Fruit fly (Drosophila melanogaster) whole organism, embryonic: ENCODE measurements around the gene ImpE3.

Experiments
- Adf1 ChIP-seq: fragments of 200-800 bp; sonication (Bioruptor generic); IDR thresholded peaks from 2 replicates; pipeline ENCODE4 v1.3.6; 2022; ENCODE audit warnings: missing biosample characterization, missing genetic modification characterization
- CG1024 ChIP-seq: fragments of 200-800 bp; sonication (Bioruptor generic); IDR thresholded peaks from 2 replicates; pipeline ENCODE4 v1.3.6; 2022; ENCODE audit warnings: missing biosample characterization, missing genetic modification characterization
- CG10267 ChIP-seq: fragments of 200-800 bp; sonication (Bioruptor generic); optimal IDR thresholded peaks from 2 replicates; lab custom pipeline; 2018; ENCODE audit warnings: missing biosample characterization, mild to moderate bottlenecking, missing genetic modification characterization, moderate library complexity
- CG10366 ChIP-seq: fragments of 200-800 bp; sonication (Bioruptor generic); IDR thresholded peaks from 2 replicates; pipeline ENCODE4 v1.3.6; 2022; ENCODE audit warnings: missing biosample characterization, missing genetic modification characterization
- CG11085 ChIP-seq: fragments of 200-800 bp; sonication (Bioruptor generic); IDR thresholded peaks from 2 replicates; pipeline ENCODE4 v1.3.6; 2022; ENCODE audit warnings: missing biosample characterization, missing genetic modification characterization
- CG12104 ChIP-seq: fragments of 200-800 bp; sonication (Bioruptor generic); optimal IDR thresholded peaks from 3 replicates; lab custom pipeline; 2016; ENCODE audit warnings: missing biosample characterization, missing genetic modification characterization
- CG12219 ChIP-seq: fragments of 200-800 bp; sonication (Bioruptor generic); optimal IDR thresholded peaks from 3 replicates; lab custom pipeline; 2018; ENCODE audit warnings: missing biosample characterization, mild to moderate bottlenecking, missing genetic modification characterization
- CG12299 ChIP-seq: fragments of 200-800 bp; sonication (Bioruptor generic); optimal IDR thresholded peaks from 2 replicates; lab custom pipeline; 2018; ENCODE audit warnings: missing biosample characterization, mild to moderate bottlenecking, missing genetic modification characterization
- CG13123 ChIP-seq: fragments of 200-800 bp; sonication (Bioruptor generic); optimal IDR thresholded peaks from 2 replicates; lab custom pipeline; 2016; ENCODE audit warnings: missing biosample characterization, missing genetic modification characterization
- CG13296 ChIP-seq: fragments of 200-800 bp; sonication (Bioruptor generic); optimal IDR thresholded peaks from 3 replicates; lab custom pipeline; 2018; ENCODE audit warnings: missing biosample characterization, mild to moderate bottlenecking, missing genetic modification characterization
- CG13424 ChIP-seq: fragments of 200-800 bp; sonication (Bioruptor generic); optimal IDR thresholded peaks from 2 replicates; lab custom pipeline; 2019; ENCODE audit warnings: missing biosample characterization, mild to moderate bottlenecking, missing genetic modification characterization, moderate library complexity
- CG13894 ChIP-seq: fragments of 200-800 bp; sonication (Bioruptor generic); optimal IDR thresholded peaks from 3 replicates; lab custom pipeline; 2018; ENCODE audit warnings: missing biosample characterization, mild to moderate bottlenecking, missing genetic modification characterization, moderate library complexity
- CG1832 ChIP-seq: fragments of 200-800 bp; sonication (Bioruptor generic); optimal IDR thresholded peaks from 2 replicates; lab custom pipeline; 2017; ENCODE audit warnings: missing biosample characterization, mild to moderate bottlenecking, missing genetic modification characterization, inconsistent platforms
- CG2116 ChIP-seq: fragments of 200-800 bp; sonication (Bioruptor generic); optimal IDR thresholded peaks from 3 replicates; lab custom pipeline; 2018; ENCODE audit warnings: missing biosample characterization, mild to moderate bottlenecking, missing genetic modification characterization
- CG2120 ChIP-seq: fragments of 200-800 bp; sonication (Bioruptor generic); optimal IDR thresholded peaks from 3 replicates; lab custom pipeline; 2016; ENCODE audit warnings: missing biosample characterization, missing genetic modification characterization
- CG31224 ChIP-seq: fragments of 200-800 bp; sonication (Bioruptor generic); IDR thresholded peaks from 2 replicates; pipeline ENCODE4 v1.3.6; 2022; ENCODE audit warnings: missing biosample characterization, missing genetic modification characterization
- CG3726 ChIP-seq: fragments of 200-800 bp; sonication (Bioruptor generic); IDR thresholded peaks from 3 replicates; pipeline ENCODE4, ENCODE4 v1.3.6; 2022; ENCODE audit warnings: missing biosample characterization, missing genetic modification characterization
- CG8388 ChIP-seq: fragments of 200-800 bp; sonication (Bioruptor generic); optimal IDR thresholded peaks from 2 replicates; lab custom pipeline; 2019; ENCODE audit warnings: missing biosample characterization, mild to moderate bottlenecking, missing genetic modification characterization, moderate library complexity
- Dip3 ChIP-seq: fragments of 200-800 bp; sonication (Bioruptor generic); optimal IDR thresholded peaks from 3 replicates; lab custom pipeline; 2016; ENCODE audit warnings: missing biosample characterization, missing genetic modification characterization
- Drgx ChIP-seq: fragments of 200-800 bp; sonication (Bioruptor generic); IDR thresholded peaks from 2 replicates; pipeline ENCODE4 v1.3.6; 2022; ENCODE audit warnings: missing biosample characterization, missing genetic modification characterization
- Hsf ChIP-seq: fragments of 200-800 bp; sonication (Bioruptor generic); optimal IDR thresholded peaks from 3 replicates; lab custom pipeline; 2016; ENCODE audit warnings: missing biosample characterization, missing genetic modification characterization
- Lim3 ChIP-seq: fragments of 200-800 bp; sonication (Bioruptor generic); IDR thresholded peaks from 2 replicates; pipeline ENCODE4 v1.3.6; 2022; ENCODE audit warnings: missing biosample characterization, missing genetic modification characterization
- Six4 ChIP-seq: fragments of 200-800 bp; sonication (Bioruptor generic); optimal IDR thresholded peaks from 2 replicates; lab custom pipeline; 2016; ENCODE audit warnings: missing biosample characterization, missing genetic modification characterization
- TFAM ChIP-seq: fragments of 200-800 bp; sonication (Bioruptor generic); optimal IDR thresholded peaks from 2 replicates; lab custom pipeline; 2017; ENCODE audit warnings: missing biosample characterization, missing genetic modification characterization, inconsistent platforms
- bbx ChIP-seq: fragments of 200-800 bp; sonication (Bioruptor generic); IDR thresholded peaks from 2 replicates; pipeline ENCODE4 v1.3.6; 2022; ENCODE audit warnings: missing biosample characterization, missing genetic modification characterization; ENCODE audit not compliant: partially characterized antibody
- bowl ChIP-seq: fragments of 200-800 bp; sonication (Bioruptor generic); IDR thresholded peaks from 2 replicates; pipeline ENCODE4 v1.3.6; 2022; ENCODE audit warnings: missing biosample characterization, missing genetic modification characterization
- caup ChIP-seq: fragments of 200-800 bp; sonication (Bioruptor generic); optimal IDR thresholded peaks from 3 replicates; lab custom pipeline; 2017; ENCODE audit warnings: missing biosample characterization, mild to moderate bottlenecking, missing genetic modification characterization, moderate library complexity; ENCODE audit not compliant: severe bottlenecking
- chn ChIP-seq: fragments of 200-800 bp; sonication (Bioruptor generic); optimal IDR thresholded peaks from 2 replicates; lab custom pipeline; 2016; ENCODE audit warnings: missing biosample characterization, missing genetic modification characterization
- emc ChIP-seq: fragments of 200-800 bp; sonication (Bioruptor generic); optimal IDR thresholded peaks from 2 replicates; lab custom pipeline; 2016; ENCODE audit warnings: missing biosample characterization, missing genetic modification characterization
- eyg ChIP-seq: fragments of 200-800 bp; sonication (Bioruptor generic); optimal IDR thresholded peaks from 3 replicates; lab custom pipeline; 2016; ENCODE audit warnings: missing biosample characterization, missing genetic modification characterization
- fru ChIP-seq: fragments of >200 bp; optimal IDR thresholded peaks from 2 replicates; lab custom pipeline; 2017
- grau ChIP-seq: fragments of 200-800 bp; optimal IDR thresholded peaks from 3 replicates; lab custom pipeline; 2019; ENCODE audit warnings: missing biosample characterization, mild to moderate bottlenecking, missing genetic modification characterization, moderate library complexity
- hbn ChIP-seq: fragments of 200-800 bp; sonication (Bioruptor generic); IDR thresholded peaks from 2 replicates; pipeline ENCODE4 v1.3.6; 2022; ENCODE audit warnings: missing biosample characterization, missing genetic modification characterization; ENCODE audit not compliant: partially characterized antibody
- klu ChIP-seq: fragments of 200-800 bp; sonication (Bioruptor generic); IDR thresholded peaks from 2 replicates; pipeline ENCODE4 v1.3.6; 2022; ENCODE audit warnings: missing biosample characterization, missing genetic modification characterization
- lov ChIP-seq, 2 experiments: fragments of 200-800 bp in 1 of 2; fragments of >200 bp in 1 of 2; sonication (Bioruptor generic) in 1 of 2; IDR thresholded peaks in 1 of 2; optimal IDR thresholded peaks in 1 of 2; 2 replicates in 1 of 2; 3 replicates in 1 of 2; pipeline versions ENCODE4 v1.3.6 to Lab custom; 2017 to 2022; ENCODE audit warnings: missing biosample characterization in 1 of 2, missing genetic modification characterization in 1 of 2
- nom ChIP-seq: fragments of 200-800 bp; sonication (Bioruptor generic); optimal IDR thresholded peaks from 2 replicates; lab custom pipeline; 2017; ENCODE audit warnings: missing biosample characterization, missing genetic modification characterization, mild to moderate bottlenecking, moderate library complexity, missing genetic modification reagents
- otp ChIP-seq: fragments of 200-800 bp; sonication (Bioruptor generic); IDR thresholded peaks from 3 replicates; pipeline ENCODE4, ENCODE4 v1.3.6; 2022; ENCODE audit warnings: missing biosample characterization, missing genetic modification characterization
- p53 ChIP-seq: fragments of 200-800 bp; sonication (Bioruptor generic); optimal IDR thresholded peaks from 2 replicates; lab custom pipeline; 2016; ENCODE audit warnings: missing biosample characterization, missing genetic modification characterization
- pfk ChIP-seq: fragments of 200-800 bp; sonication (Bioruptor generic); optimal IDR thresholded peaks from 2 replicates; lab custom pipeline; 2018; ENCODE audit warnings: missing biosample characterization, mild to moderate bottlenecking, missing genetic modification characterization, moderate library complexity
- pzg ChIP-seq: fragments of 200-800 bp; sonication (Bioruptor generic); optimal IDR thresholded peaks from 3 replicates; lab custom pipeline; 2018; ENCODE audit warnings: missing biosample characterization, mild to moderate bottlenecking, missing genetic modification characterization, moderate library complexity
- salm ChIP-seq: fragments of 200-800 bp; sonication (Bioruptor generic); optimal IDR thresholded peaks from 2 replicates; lab custom pipeline; 2018; ENCODE audit warnings: missing biosample characterization, mild to moderate bottlenecking, missing genetic modification characterization
- scrt ChIP-seq: fragments of 200-800 bp; sonication (Bioruptor generic); optimal IDR thresholded peaks from 2 replicates; lab custom pipeline; 2018; ENCODE audit warnings: missing biosample characterization, mild to moderate bottlenecking, missing genetic modification characterization, moderate library complexity
- sima ChIP-seq: fragments of 200-800 bp; sonication (Bioruptor generic); optimal IDR thresholded peaks from 2 replicates; lab custom pipeline; 2016; ENCODE audit warnings: missing biosample characterization, missing genetic modification characterization
- tap ChIP-seq: fragments of 200-800 bp; optimal IDR thresholded peaks from 3 replicates; lab custom pipeline; 2019; ENCODE audit warnings: missing biosample characterization, mild to moderate bottlenecking, missing genetic modification characterization, moderate library complexity
- tll ChIP-seq, 2 experiments: fragments of 200-800 bp in 1 of 2; fragments of >200 bp in 1 of 2; sonication (Bioruptor generic) in 1 of 2; optimal IDR thresholded peaks; 2 replicates each; lab custom pipeline; 2017 to 2019; ENCODE audit warnings: missing biosample characterization in 2 of 2, missing genetic modification characterization in 2 of 2, mild to moderate bottlenecking in 1 of 2, moderate library complexity in 1 of 2
- trh ChIP-seq: fragments of 200-800 bp; sonication (Bioruptor generic); optimal IDR thresholded peaks from 2 replicates; lab custom pipeline; 2016; ENCODE audit warnings: missing biosample characterization, missing genetic modification characterization
- tup ChIP-seq: fragments of 200-800 bp; sonication (Bioruptor generic); optimal IDR thresholded peaks from 2 replicates; lab custom pipeline; 2016; ENCODE audit warnings: missing biosample characterization, mild to moderate bottlenecking, missing genetic modification characterization, moderate library complexity
- unc-4 ChIP-seq: fragments of 200-800 bp; sonication (Bioruptor generic); IDR thresholded peaks from 2 replicates; pipeline ENCODE4 v1.3.6; 2022; ENCODE audit warnings: missing biosample characterization, missing genetic modification characterization; ENCODE audit not compliant: partially characterized antibody
- unpg ChIP-seq: fragments of 200-800 bp; sonication (Bioruptor generic); optimal IDR thresholded peaks from 3 replicates; lab custom pipeline; 2018; ENCODE audit warnings: missing biosample characterization, mild to moderate bottlenecking, missing genetic modification characterization, moderate library complexity

Gene ImpE3

dm6 chr3R:8027203-8027688 lies 2.1 kb downstream of the ImpE3 start (continued):
- TF ChIP-seq pzg (no peak), fru (lab: Kevin White, UChicago) (no peak), CG13424 (tag; lab: Kevin White, UChicago) (peak; percentile 96), pfk (GFP tag; lab: Kevin White, UChicago) (no peak), CG2120 (GFP tag; lab: Kevin White, UChicago) (peak; percentile 77), CG2116 (peak; percentile 62), CG13296 (GFP tag; lab: Kevin White, UChicago) (peak; percentile 90), CG12299 (tag; lab: Kevin White, UChicago) (peak; percentile 85), otp (GFP tag; lab: Robert Waterston, UW) (no peak), p53 (GFP tag; lab: Kevin White, UChicago) (no peak), CG10366 (peak; percentile 81), caup (GFP tag; lab: Kevin White, UChicago) (peak; percentile 79), TFAM (GFP tag; lab: Kevin White, UChicago) (no peak), CG1024 (GFP tag; lab: Robert Waterston, UW) (no peak), Drgx (GFP tag; lab: Robert Waterston, UW) (peak; percentile 65), CG11085 (no peak; the same call in 1 of the 2 replicates), Dip3 (peak; percentile 3), Lim3 (GFP tag; lab: Robert Waterston, UW) (no peak), CG3726 (0 out of 3 replicates have a peak, but pooled peaks have one; percentile 35), sima (GFP tag; lab: Kevin White, UChicago) (no peak), CG1832 (GFP tag; lab: Kevin White, UChicago) (no peak), CG12104 (GFP tag; lab: Kevin White, UChicago) (peak; percentile 77), unpg (GFP tag; lab: Kevin White, UChicago) (peak; percentile 88), emc (GFP tag; lab: Kevin White, UChicago) (no peak), Adf1 (peak; percentile 26; the same call in 1 of the 2 replicates), klu (GFP tag; lab: Robert Waterston, UW) (peak; percentile 15; the same call in 1 of the 2 replicates), CG31224 (GFP tag; lab: Robert Waterston, UW) (peak; percentile 35; the same call in 1 of the 2 replicates), tup (GFP tag; lab: Kevin White, UChicago) (peak; percentile 32), CG13894 (peak; percentile 40), CG10267 (tag; lab: Kevin White, UChicago) (peak; percentile 82), Six4 (GFP tag; lab: Kevin White, UChicago) (peak; percentile 60), tap (tag; lab: Kevin White, UChicago) (peak; percentile 77), grau (tag; lab: Kevin White, UChicago) (peak; percentile 91), eyg (no peak), CG8388 (peak; percentile 94), scrt (GFP tag; lab: Kevin White, UChicago) (peak; percentile 74), nom (peak; percentile 87), CG13123 (peak; percentile 53), lov (optimal IDR thresholded peaks at IDR 0.05; lab: Kevin White, UChicago) (no peak), lov (GFP tag; IDR thresholded peaks at IDR 0.05; lab: Robert Waterston, UW) (no peak), Hsf (GFP tag; lab: Kevin White, UChicago) (peak; percentile 48), tll (GFP tag; optimal IDR thresholded peaks at IDR 0.05; lab: Kevin White, UChicago) (no peak), trh (GFP tag; lab: Kevin White, UChicago) (peak; percentile 43), CG12219 (GFP tag; lab: Kevin White, UChicago) (peak; percentile 62), chn (GFP tag; lab: Kevin White, UChicago) (peak; percentile 31), salm (tag; lab: Kevin White, UChicago) (peak; percentile 89), bowl (GFP tag; lab: Robert Waterston, UW) (peak; percentile 51; the same call in 1 of the 2 replicates), hbn (GFP tag; lab: Robert Waterston, UW) (0 out of 2 replicates have a peak, but pooled peaks have one; percentile 28), unc-4 (GFP tag; lab: Robert Waterston, UW) (no peak), bbx (no peak)
